Worm (Caenorhabditis elegans) whole organism, young adult: ENCODE data around the gene F55G7.1.

Experiments used
- B0261.1 ChIP-seq: sonication (generic microtip); optimal IDR thresholded peaks from 2 replicates; lab custom pipeline; 2016; ENCODE audit warnings: mild to moderate bottlenecking, missing genetic modification characterization, moderate library complexity, missing compliant biosample characterization
- B0336.3 ChIP-seq: fragments of 200-800 bp; sonication (Bioruptor generic); IDR thresholded peaks from 2 replicates; pipeline ENCODE4 v1.3.6; 2022; ENCODE audit warnings: missing genetic modification characterization, missing compliant biosample characterization
- F55B11.4 ChIP-seq: sonication (generic microtip); optimal IDR thresholded peaks from 2 replicates; lab custom pipeline; 2016; ENCODE audit warnings: missing compliant biosample characterization, missing genetic modification characterization, borderline replicate concordance; ENCODE audit not compliant: insufficient read depth
- F57A8.1 ChIP-seq: fragments of 200-800 bp; sonication (Bioruptor generic); optimal IDR thresholded peaks from 2 replicates; lab custom pipeline; 2018; ENCODE audit warnings: mild to moderate bottlenecking, missing genetic modification characterization, moderate library complexity, missing compliant biosample characterization
- F57C9.4 ChIP-seq: sonication (generic microtip); optimal IDR thresholded peaks from 2 replicates; lab custom pipeline; 2017; ENCODE audit warnings: mild to moderate bottlenecking, missing genetic modification characterization, missing compliant biosample characterization
- K11D2.4 ChIP-seq: fragments of 200-800 bp; sonication (Bioruptor generic); IDR thresholded peaks from 2 replicates; pipeline ENCODE4 v1.3.6; 2022; ENCODE audit warnings: missing genetic modification reagents, missing genetic modification characterization, missing compliant biosample characterization
- Y56A3A.18 ChIP-seq: fragments of 200-800 bp; sonication (Bioruptor generic); IDR thresholded peaks from 2 replicates; pipeline ENCODE4 v1.3.6; 2022; ENCODE audit warnings: missing genetic modification reagents, missing genetic modification characterization, missing compliant biosample characterization
- aptf-2 ChIP-seq: fragments of 200-800 bp; sonication (Bioruptor generic); conservative IDR thresholded peaks from 2 replicates; pipeline ENCODE4 v1.3.6; 2022; ENCODE audit warnings: missing genetic modification reagents, missing genetic modification characterization, missing compliant biosample characterization
- attf-6 ChIP-seq: fragments of 200-800 bp; sonication (Bioruptor generic); IDR thresholded peaks from 2 replicates; pipeline ENCODE4 v1.3.6; 2022; ENCODE audit warnings: missing genetic modification reagents, missing genetic modification characterization, missing compliant biosample characterization
- cebp-1 ChIP-seq, 2 experiments: fragments of 200-800 bp in 1 of 2; sonication (Bioruptor generic) in 1 of 2; sonication (generic microtip) in 1 of 2; IDR thresholded peaks in 1 of 2; optimal IDR thresholded peaks in 1 of 2; 2 replicates each; pipeline versions ENCODE4 v1.3.6 to Lab custom; 2017 to 2022; ENCODE audit warnings: missing compliant biosample characterization in 2 of 2, missing genetic modification characterization in 2 of 2, mild to moderate bottlenecking in 1 of 2, missing genetic modification reagents in 1 of 2, moderate library complexity in 1 of 2
- ceh-100 ChIP-seq: fragments of 200-800 bp; sonication (Bioruptor generic); IDR thresholded peaks from 2 replicates; pipeline ENCODE4 v1.3.6; 2022; ENCODE audit warnings: missing genetic modification reagents, missing genetic modification characterization, missing compliant biosample characterization
- egl-18 ChIP-seq: fragments of 200-800 bp; sonication (Bioruptor generic); IDR thresholded peaks from 2 replicates; pipeline ENCODE4 v1.3.6; 2022; ENCODE audit warnings: missing genetic modification reagents, missing genetic modification characterization, missing compliant biosample characterization
- egl-44 ChIP-seq: fragments of 200-800 bp; sonication (Bioruptor generic); IDR thresholded peaks from 2 replicates; pipeline ENCODE4 v1.3.6; 2022; ENCODE audit warnings: missing genetic modification reagents, missing genetic modification characterization, missing compliant biosample characterization
- lir-1 ChIP-seq: fragments of 200-800 bp; sonication (Bioruptor generic); conservative IDR thresholded peaks from 2 replicates; pipeline ENCODE4 v1.3.6; 2022; ENCODE audit warnings: missing genetic modification reagents, missing genetic modification characterization, missing compliant biosample characterization
- madf-10 ChIP-seq: sonication (generic microtip); optimal IDR thresholded peaks from 2 replicates; lab custom pipeline; 2016; ENCODE audit warnings: mild to moderate bottlenecking, missing genetic modification characterization, missing compliant biosample characterization
- madf-3 ChIP-seq: fragments of 200-800 bp; sonication (Bioruptor generic); IDR thresholded peaks from 2 replicates; pipeline ENCODE4 v1.3.6; 2022; ENCODE audit warnings: missing genetic modification reagents, missing genetic modification characterization, missing compliant biosample characterization
- madf-6 ChIP-seq: fragments of 200-800 bp; sonication (Bioruptor generic); IDR thresholded peaks from 2 replicates; pipeline ENCODE4 v1.3.6; 2022; ENCODE audit warnings: missing genetic modification reagents, missing genetic modification characterization, missing compliant biosample characterization
- nfyb-1 ChIP-seq: fragments of 200-800 bp; sonication (Bioruptor generic); IDR thresholded peaks from 2 replicates; pipeline ENCODE4 v1.3.6; 2022; ENCODE audit warnings: missing genetic modification reagents, missing genetic modification characterization, missing compliant biosample characterization
- rcor-1 ChIP-seq: fragments of 200-800 bp; sonication (Bioruptor generic); IDR thresholded peaks from 2 replicates; pipeline ENCODE4 v1.3.6; 2022; ENCODE audit warnings: missing genetic modification reagents, missing genetic modification characterization, missing compliant biosample characterization
- repo-1 ChIP-seq: sonication (generic microtip); optimal IDR thresholded peaks from 2 replicates; lab custom pipeline; 2017; ENCODE audit warnings: mild to moderate bottlenecking, missing genetic modification characterization, missing compliant biosample characterization
- rpc-1 ChIP-seq, 2 experiments: fragments of 150-350 bp in 1 of 2; sonication (generic microtip) in 1 of 2; optimal IDR thresholded peaks; 2 replicates each; lab custom pipeline; 2014 to 2018; ENCODE audit warnings: missing biosample characterization in 1 of 2, missing genetic modification characterization in 1 of 2, missing genetic modification reagents in 1 of 2, missing genotype in 1 of 2
- snpc-3.4 ChIP-seq: sonication (generic microtip); optimal IDR thresholded peaks from 2 replicates; lab custom pipeline; 2017; ENCODE audit warnings: missing genetic modification characterization, mild to moderate bottlenecking, missing compliant biosample characterization, antibody characterized with exemption, moderate library complexity, missing genotype, missing genetic modification reagents
- snpc-4 ChIP-seq, 5 experiments: fragments of 150-350 bp in 1 of 5; sonication (generic microtip) in 4 of 5; optimal IDR thresholded peaks; 2 replicates each; lab custom pipeline; 2014 to 2018; ENCODE audit warnings: missing genetic modification characterization in 5 of 5, missing biosample characterization in 3 of 5, antibody characterized with exemption in 2 of 5, mild to moderate bottlenecking in 2 of 5, missing compliant biosample characterization in 2 of 5, missing genotype in 2 of 5, moderate library complexity in 2 of 5, missing genetic modification reagents in 1 of 5
- tbx-9 ChIP-seq: sonication (generic microtip); optimal IDR thresholded peaks from 2 replicates; lab custom pipeline; 2016; ENCODE audit warnings: borderline replicate concordance, missing genetic modification characterization, inconsistent platforms, missing compliant biosample characterization
- unc-130 ChIP-seq: sonication (generic microtip); optimal IDR thresholded peaks from 2 replicates; lab custom pipeline; 2016; ENCODE audit warnings: missing genetic modification reagents, missing genetic modification characterization, missing compliant biosample characterization
- zfh-2 ChIP-seq: fragments of 200-800 bp; sonication (Bioruptor generic); conservative IDR thresholded peaks from 2 replicates; pipeline ENCODE4 v1.3.6; 2022; ENCODE audit warnings: missing genetic modification reagents, missing genetic modification characterization, missing compliant biosample characterization

The F55G7.1 gene

ce11 chrX:11968024-11968598 lies 43.9 kb downstream of the F55G7.1 start (continued):
- TF ChIP-seq rpc-1 (optimal IDR thresholded peaks at IDR 0.05; lab: Kevin White, UChicago) = no peak
- TF ChIP-seq rpc-1 (tag; optimal IDR thresholded peaks at IDR 0.05; lab: Kevin White, UChicago) = no peak
- TF ChIP-seq nfyb-1 (GFP tag; lab: Robert Waterston, UW) = 0 out of 2 replicates have a peak, but pooled peaks have one; percentile 16
- TF ChIP-seq cebp-1 (GFP tag; IDR thresholded peaks at IDR 0.05; lab: Robert Waterston, UW) = no peak
- peak; percentile 30 for TF ChIP-seq cebp-1 (tag; optimal IDR thresholded peaks at IDR 0.05; lab: Kevin White, UChicago)
- peak; percentile 7; the same call in 1 of the 2 replicates for TF ChIP-seq rcor-1 (GFP tag; lab: Robert Waterston, UW)
- peak; percentile 12; the same call in 1 of the 2 replicates for TF ChIP-seq ceh-100
- no peak for TF ChIP-seq F57C9.4 (tag; lab: Kevin White, UChicago)
- no peak for TF ChIP-seq F57A8.1 (GFP tag; lab: Kevin White, UChicago)
- no peak for TF ChIP-seq madf-3 (GFP tag; lab: Robert Waterston, UW)
- peak; percentile 56 for TF ChIP-seq Y56A3A.18 (GFP tag; lab: Robert Waterston, UW)
- TF ChIP-seq K11D2.4 (GFP tag; lab: Robert Waterston, UW) = 0 out of 2 replicates have a peak, but pooled peaks have one; percentile 24
- no peak for TF ChIP-seq F55B11.4 (tag; lab: Kevin White, UChicago)
- TF ChIP-seq egl-44 (GFP tag; lab: Robert Waterston, UW) = no peak
- no peak for TF ChIP-seq unc-130 (GFP tag; lab: Kevin White, UChicago)
- peak; percentile 2 for TF ChIP-seq B0261.1 (tag; lab: Kevin White, UChicago)
- peak; percentile 13; the same call in 1 of the 2 replicates for TF ChIP-seq B0336.3 (GFP tag; lab: Robert Waterston, UW)
- TF ChIP-seq snpc-3.4 (tag; lab: Kevin White, UChicago) = no peak

ce11 chrX:11969085-11969484 lies 44.9 kb downstream of the F55G7.1 start:
- TF ChIP-seq madf-6 (GFP tag; lab: Robert Waterston, UW) (no peak), zfh-2 (GFP tag; lab: Robert Waterston, UW) (no peak)
- TF ChIP-seq, all 124 proteins: peak for 0

ce11 chrX:11969554-11969953 lies 45.3 kb downstream of the F55G7.1 start:
- peak; percentile 29; the same call in 1 of the 2 replicates for TF ChIP-seq K11D2.4 (GFP tag; lab: Robert Waterston, UW)
- no peak for TF ChIP-seq aptf-2 (GFP tag; lab: Robert Waterston, UW)
- TF ChIP-seq, all 124 proteins: peak for 1

ce11 chrX:11971323-11971722 lies 47.1 kb downstream of the F55G7.1 start:
- TF ChIP-seq snpc-4 (GFP tag; optimal IDR thresholded peaks at IDR 0.05; lab: Kevin White, UChicago) (no peak), snpc-4 (tag; optimal IDR thresholded peaks at IDR 0.05; lab: Kevin White, UChicago) (no peak), repo-1 (tag; lab: Kevin White, UChicago) (peak; percentile 6)

- no peak for TF ChIP-seq attf-6 (GFP tag; lab: Robert Waterston, UW)
- no peak for TF ChIP-seq lir-1 (GFP tag; lab: Robert Waterston, UW)
- no peak for TF ChIP-seq Y56A3A.18 (GFP tag; lab: Robert Waterston, UW)
- TF ChIP-seq B0336.3 (GFP tag; lab: Robert Waterston, UW) = no peak
- TF ChIP-seq egl-18 (GFP tag; lab: Robert Waterston, UW) = no peak
- TF ChIP-seq tbx-9 (tag; lab: Kevin White, UChicago) = no peak
- no peak for TF ChIP-seq madf-10 (tag; lab: Kevin White, UChicago)
Observed at ce11 chrX:11974629-11975085, 50.4 kb downstream of the F55G7.1 start, which contains the start of gene set-6. set-6 (minus strand) TSS chrX:11974679.
